Fruit fly (Drosophila melanogaster): ENCODE data around the gene CycJ.

- TF ChIP-seq CG8478 (optimal IDR thresholded peaks at IDR 0.05) (no peak), CTCF (optimal IDR thresholded peaks at IDR 0.05) (no peak)
These were observed 21.9 kb upstream of the CycJ start for dm6 chr3L:3444246-3444785.
